Worm (Caenorhabditis elegans) whole organism, early embryonic: ENCODE data around the gene rsp-1.

ENCODE experiments used
- B0310.2 ChIP-seq: sonication (generic microtip); optimal IDR thresholded peaks from 2 replicates; lab custom pipeline; 2016; ENCODE audit warnings: mild to moderate bottlenecking, missing genetic modification characterization, missing compliant biosample characterization
- F13C5.2 ChIP-seq: sonication (generic microtip); optimal IDR thresholded peaks from 2 replicates; lab custom pipeline; 2017; ENCODE audit warnings: mild to moderate bottlenecking, missing genetic modification characterization, inconsistent platforms, missing compliant biosample characterization
- ama-1 ChIP-seq: fragments of 150-350 bp; optimal IDR thresholded peaks from 2 replicates; lab custom pipeline; 2014
- ceh-13 ChIP-seq: fragments of 200-800 bp; sonication (Bioruptor generic); optimal IDR thresholded peaks from 2 replicates; lab custom pipeline; 2018; ENCODE audit warnings: mild to moderate bottlenecking, missing genetic modification characterization, missing compliant biosample characterization
- ceh-36 ChIP-seq: sonication (generic microtip); optimal IDR thresholded peaks from 2 replicates; lab custom pipeline; 2016; ENCODE audit warnings: missing genetic modification characterization, inconsistent platforms, missing compliant biosample characterization
- ets-7 ChIP-seq: sonication (generic microtip); optimal IDR thresholded peaks from 2 replicates; lab custom pipeline; 2016; ENCODE audit warnings: missing genotype, missing genetic modification characterization, missing compliant biosample characterization
- flt-1 ChIP-seq: fragments of 200-800 bp; sonication (Bioruptor generic); IDR thresholded peaks from 2 replicates; pipeline ENCODE4 v1.3.6; 2022; ENCODE audit warnings: missing genetic modification characterization, missing compliant biosample characterization
- hmbx-1 ChIP-seq: sonication (generic microtip); optimal IDR thresholded peaks from 2 replicates; lab custom pipeline; 2016; ENCODE audit warnings: mild to moderate bottlenecking, missing genetic modification characterization, missing compliant biosample characterization
- hmg-4 ChIP-seq: fragments of 200-800 bp; sonication (Bioruptor generic); optimal IDR thresholded peaks from 2 replicates; lab custom pipeline; 2018; ENCODE audit warnings: mild to moderate bottlenecking, missing genetic modification characterization, missing compliant biosample characterization
- hnd-1 ChIP-seq: sonication (generic microtip); optimal IDR thresholded peaks from 2 replicates; lab custom pipeline; 2016; ENCODE audit warnings: missing genetic modification characterization, missing compliant biosample characterization
- sea-1 ChIP-seq: fragments of 200-800 bp; sonication (Bioruptor generic); conservative IDR thresholded peaks from 2 replicates; pipeline ENCODE4 v1.3.6; 2022; ENCODE audit warnings: missing genetic modification characterization, missing compliant biosample characterization
- tbx-11 ChIP-seq: fragments of 200-800 bp; sonication (Bioruptor generic); IDR thresholded peaks from 2 replicates; pipeline ENCODE4 v1.3.6; 2022; ENCODE audit warnings: missing genetic modification characterization, missing compliant biosample characterization
- tra-4 ChIP-seq: sonication (generic microtip); optimal IDR thresholded peaks from 2 replicates; lab custom pipeline; 2017; ENCODE audit warnings: missing genetic modification characterization, missing compliant biosample characterization

- no peak for TF ChIP-seq B0310.2 (tag; lab: Kevin White, UChicago)
- no peak for TF ChIP-seq hnd-1
- no peak for TF ChIP-seq ama-1 (lab: Kevin White, UChicago)
- TF ChIP-seq ets-7, result no peak
- no peak for TF ChIP-seq tra-4 (tag; lab: Kevin White, UChicago)
- no peak for TF ChIP-seq F13C5.2 (tag; lab: Kevin White, UChicago)
- TF ChIP-seq tbx-11 (GFP tag; lab: Robert Waterston, UW), result no peak
- no peak for TF ChIP-seq flt-1
- no peak for TF ChIP-seq ceh-36 (tag; lab: Kevin White, UChicago)
- no peak for TF ChIP-seq ceh-13 (GFP tag; lab: Kevin White, UChicago)
- no peak for TF ChIP-seq hmbx-1
- no peak for TF ChIP-seq sea-1 (GFP tag; lab: Robert Waterston, UW)
- TF ChIP-seq hmg-4 (GFP tag; lab: Kevin White, UChicago), result no peak
These were observed 39.7 kb downstream of the rsp-1 start, which contains the start of gene hacl-1 for ce11 chrII:11492843-11493242.
